Fruit fly (Drosophila melanogaster) whole organism, prepupa: Measurements from ENCODE around the gene CG31515.

Experiments used
- CG10669 ChIP-seq: fragments of 200-800 bp; sonication (Bioruptor generic); optimal IDR thresholded peaks from 3 replicates; lab custom pipeline; 2018; ENCODE audit warnings: missing biosample characterization, mild to moderate bottlenecking, missing genetic modification characterization, moderate library complexity
- CG11294 ChIP-seq: fragments of 200-800 bp; sonication (Bioruptor generic); IDR thresholded peaks from 2 replicates; pipeline ENCODE4 v1.3.6; 2022; ENCODE audit warnings: missing biosample characterization, missing genetic modification characterization
- CG11762 ChIP-seq: fragments of 200-800 bp; sonication (Bioruptor generic); optimal IDR thresholded peaks from 3 replicates; lab custom pipeline; 2016; ENCODE audit warnings: missing biosample characterization, missing genetic modification characterization; ENCODE audit not compliant: insufficient read depth
- CG11902 ChIP-seq: fragments of 200-800 bp; sonication (Bioruptor generic); optimal IDR thresholded peaks from 3 replicates; lab custom pipeline; 2016; ENCODE audit warnings: missing biosample characterization, missing genetic modification characterization
- CG15336 ChIP-seq: fragments of 200-800 bp; sonication (Bioruptor generic); IDR thresholded peaks from 2 replicates; pipeline ENCODE4 v1.3.6; 2022; ENCODE audit warnings: missing biosample characterization, missing genetic modification characterization
- CG1621 ChIP-seq: fragments of 200-800 bp; sonication (Bioruptor generic); optimal IDR thresholded peaks from 3 replicates; lab custom pipeline; 2018; ENCODE audit warnings: missing biosample characterization, mild to moderate bottlenecking, missing genetic modification characterization
- CG31627 ChIP-seq: fragments of 200-800 bp; sonication (Bioruptor generic); optimal IDR thresholded peaks from 3 replicates; lab custom pipeline; 2016; ENCODE audit warnings: missing biosample characterization, missing genetic modification characterization
- CG32006 ChIP-seq: fragments of 200-800 bp; sonication (Bioruptor generic); optimal IDR thresholded peaks from 3 replicates; lab custom pipeline; 2017; ENCODE audit warnings: missing biosample characterization, mild to moderate bottlenecking, missing genetic modification characterization
- CG34406 ChIP-seq: fragments of 200-800 bp; sonication (Bioruptor generic); optimal IDR thresholded peaks from 3 replicates; lab custom pipeline; 2016; ENCODE audit warnings: missing biosample characterization, missing genetic modification characterization
- CG3919 ChIP-seq: fragments of 200-800 bp; sonication (Bioruptor generic); optimal IDR thresholded peaks from 3 replicates; lab custom pipeline; 2016; ENCODE audit warnings: missing biosample characterization, missing genetic modification characterization
- CG4318 ChIP-seq: fragments of 200-800 bp; sonication (Bioruptor generic); optimal IDR thresholded peaks from 3 replicates; lab custom pipeline; 2017; ENCODE audit warnings: missing biosample characterization, mild to moderate bottlenecking, missing genetic modification characterization
- CG6163 ChIP-seq: fragments of 200-800 bp; sonication (Bioruptor generic); IDR thresholded peaks from 3 replicates; pipeline ENCODE4 v1.3.6; 2022; ENCODE audit warnings: missing biosample characterization, missing genetic modification characterization
- CG6276 ChIP-seq: fragments of 200-800 bp; sonication (Bioruptor generic); optimal IDR thresholded peaks from 2 replicates; lab custom pipeline; 2017; ENCODE audit warnings: missing biosample characterization, mild to moderate bottlenecking, missing genetic modification characterization
- CG6792 ChIP-seq: fragments of 200-800 bp; sonication (Bioruptor generic); optimal IDR thresholded peaks from 3 replicates; lab custom pipeline; 2016; ENCODE audit warnings: missing biosample characterization, missing genetic modification characterization
- CG6854 ChIP-seq: fragments of 200-800 bp; sonication (Bioruptor generic); optimal IDR thresholded peaks from 2 replicates; lab custom pipeline; 2017; ENCODE audit warnings: missing biosample characterization, mild to moderate bottlenecking, missing genetic modification characterization
- CG8119 ChIP-seq: fragments of 200-800 bp; sonication (Bioruptor generic); IDR thresholded peaks from 3 replicates; pipeline ENCODE4 v1.3.6; 2022; ENCODE audit warnings: missing biosample characterization, missing genetic modification characterization
- CG9139 ChIP-seq: fragments of 200-800 bp; sonication (Bioruptor generic); optimal IDR thresholded peaks from 3 replicates; lab custom pipeline; 2017; ENCODE audit warnings: missing biosample characterization, mild to moderate bottlenecking, missing genetic modification characterization
- Eip75B ChIP-seq: fragments of 200-800 bp; sonication (Bioruptor generic); optimal IDR thresholded peaks from 3 replicates; lab custom pipeline; 2016; ENCODE audit warnings: missing biosample characterization, missing genetic modification characterization
- Eip78C ChIP-seq: fragments of 200-800 bp; sonication (Bioruptor generic); peaks from one replicate; lab custom pipeline; 2016; ENCODE audit warnings: missing biosample characterization, missing genetic modification characterization
- Eip93F ChIP-seq: fragments of 200-800 bp; sonication (Bioruptor generic); optimal IDR thresholded peaks from 2 replicates; lab custom pipeline; 2016; ENCODE audit warnings: missing biosample characterization, mild to moderate bottlenecking, missing genetic modification characterization
- Ets96B ChIP-seq: fragments of 200-800 bp; optimal IDR thresholded peaks from 2 replicates; lab custom pipeline; 2019; ENCODE audit warnings: missing biosample characterization, mild to moderate bottlenecking, missing genetic modification characterization, moderate library complexity
- Gug ChIP-seq: fragments of 200-800 bp; sonication (Bioruptor generic); IDR thresholded peaks from 2 replicates; pipeline ENCODE4 v1.3.6; 2022; ENCODE audit warnings: missing biosample characterization, missing genetic modification characterization
- Hr39 ChIP-seq: fragments of 200-800 bp; sonication (Bioruptor generic); optimal IDR thresholded peaks from 2 replicates; lab custom pipeline; 2016; ENCODE audit warnings: missing biosample characterization, missing genetic modification characterization
- Hr4 ChIP-seq: fragments of 200-800 bp; sonication (Bioruptor generic); optimal IDR thresholded peaks from 3 replicates; lab custom pipeline; 2016; ENCODE audit warnings: missing biosample characterization, missing genetic modification characterization
- Met ChIP-seq: fragments of 200-800 bp; sonication (Bioruptor generic); optimal IDR thresholded peaks from 3 replicates; lab custom pipeline; 2016; ENCODE audit warnings: missing biosample characterization, missing genetic modification characterization
- OdsH ChIP-seq: fragments of 200-800 bp; sonication (Bioruptor generic); optimal IDR thresholded peaks from 3 replicates; lab custom pipeline; 2016; ENCODE audit warnings: missing biosample characterization, missing genetic modification characterization
- Smox ChIP-seq: fragments of 200-800 bp; sonication (Bioruptor generic); optimal IDR thresholded peaks from 3 replicates; lab custom pipeline; 2016; ENCODE audit warnings: missing biosample characterization, missing genetic modification characterization
- Sox102F ChIP-seq: fragments of 200-800 bp; sonication (Bioruptor generic); optimal IDR thresholded peaks from 2 replicates; lab custom pipeline; 2016; ENCODE audit warnings: missing biosample characterization, mild to moderate bottlenecking, missing genetic modification characterization
- Sox14 ChIP-seq: fragments of 200-800 bp; sonication (Bioruptor generic); optimal IDR thresholded peaks from 3 replicates; lab custom pipeline; 2016; ENCODE audit warnings: missing biosample characterization, missing genetic modification characterization
- Sox15 ChIP-seq: fragments of 200-800 bp; sonication (Bioruptor generic); optimal IDR thresholded peaks from 3 replicates; lab custom pipeline; 2016; ENCODE audit warnings: missing biosample characterization, missing genetic modification characterization
- achi ChIP-seq: fragments of 200-800 bp; sonication (Bioruptor generic); optimal IDR thresholded peaks from 3 replicates; lab custom pipeline; 2016; ENCODE audit warnings: missing biosample characterization, missing genetic modification characterization
- acj6 ChIP-seq: fragments of 200-800 bp; sonication (Bioruptor generic); optimal IDR thresholded peaks from 3 replicates; lab custom pipeline; 2016; ENCODE audit warnings: missing biosample characterization, missing genetic modification characterization
- cyc ChIP-seq: fragments of 200-800 bp; sonication (Bioruptor generic); optimal IDR thresholded peaks from 3 replicates; lab custom pipeline; 2016; ENCODE audit warnings: missing biosample characterization, missing genetic modification characterization
- dac ChIP-seq: fragments of 200-800 bp; sonication (Bioruptor generic); optimal IDR thresholded peaks from 2 replicates; lab custom pipeline; 2017; ENCODE audit warnings: missing biosample characterization, mild to moderate bottlenecking, missing genetic modification characterization
- eg ChIP-seq: fragments of 200-800 bp; sonication (Bioruptor generic); IDR thresholded peaks from 3 replicates; pipeline ENCODE4 v1.3.6; 2022; ENCODE audit warnings: missing biosample characterization, missing genetic modification characterization
- esn ChIP-seq: fragments of 200-800 bp; sonication (Bioruptor generic); optimal IDR thresholded peaks from 2 replicates; lab custom pipeline; 2016; ENCODE audit warnings: missing biosample characterization, mild to moderate bottlenecking, missing genetic modification characterization, moderate library complexity
- fd59A ChIP-seq: fragments of 200-800 bp; sonication (Bioruptor generic); optimal IDR thresholded peaks from 2 replicates; lab custom pipeline; 2017; ENCODE audit warnings: missing biosample characterization, mild to moderate bottlenecking, missing genetic modification characterization, missing genetic modification reagents
- fd85E ChIP-seq: fragments of 200-800 bp; sonication (Bioruptor generic); optimal IDR thresholded peaks from 3 replicates; lab custom pipeline; 2016; ENCODE audit warnings: missing biosample characterization, missing genetic modification characterization
- lz ChIP-seq: fragments of 200-800 bp; sonication (Bioruptor generic); optimal IDR thresholded peaks from 3 replicates; lab custom pipeline; 2016; ENCODE audit warnings: missing biosample characterization, missing genetic modification characterization
- net ChIP-seq: fragments of 200-800 bp; sonication (Bioruptor generic); optimal IDR thresholded peaks from 3 replicates; lab custom pipeline; 2016; ENCODE audit warnings: missing biosample characterization, missing genetic modification characterization
- pdm3 ChIP-seq: fragments of 200-800 bp; sonication (Bioruptor generic); optimal IDR thresholded peaks from 3 replicates; lab custom pipeline; 2016; ENCODE audit warnings: missing biosample characterization, missing genetic modification characterization
- salr ChIP-seq, 2 experiments: fragments of 200-800 bp; sonication (Bioruptor generic); optimal IDR thresholded peaks; 3 replicates each; lab custom pipeline; 2016 to 2018; ENCODE audit warnings: missing biosample characterization in 2 of 2, missing genetic modification characterization in 2 of 2, mild to moderate bottlenecking in 1 of 2
- ss ChIP-seq, 2 experiments: fragments of 200-800 bp; sonication (Bioruptor generic); optimal IDR thresholded peaks; 2 replicates in 1 of 2; 3 replicates in 1 of 2; lab custom pipeline; 2017 to 2018; ENCODE audit warnings: mild to moderate bottlenecking in 2 of 2, missing biosample characterization in 2 of 2, missing genetic modification characterization in 2 of 2, moderate library complexity in 1 of 2
- svp ChIP-seq: fragments of 200-800 bp; sonication (Bioruptor generic); peaks from one replicate; lab custom pipeline; 2016; ENCODE audit warnings: missing biosample characterization, missing genetic modification characterization
- topi ChIP-seq: fragments of 200-800 bp; sonication (Bioruptor generic); optimal IDR thresholded peaks from 3 replicates; lab custom pipeline; 2016; ENCODE audit warnings: missing biosample characterization, missing genetic modification characterization

The CG31515 gene

DNA sequence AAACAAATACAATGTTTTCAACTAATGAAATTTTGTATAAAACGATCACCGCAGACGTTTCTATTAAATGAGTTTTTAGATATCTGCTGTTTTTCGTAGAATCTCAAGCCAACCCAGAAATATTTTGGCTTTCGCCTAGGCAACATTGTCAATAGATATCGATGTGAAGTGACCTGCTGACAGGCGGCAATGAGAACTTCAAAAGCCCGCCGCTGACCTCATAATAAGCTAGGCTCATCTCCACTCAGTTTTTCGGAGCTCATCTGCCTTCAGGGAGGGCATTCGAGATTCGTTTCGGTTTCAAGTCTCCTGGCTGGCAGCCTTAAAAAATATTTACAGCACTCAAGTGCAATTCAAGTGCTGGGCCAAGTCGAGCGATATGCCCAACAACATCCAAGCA lies 36.4 kb upstream of the CG31515 start (continued):
- TF ChIP-seq ss (GFP tag; optimal IDR thresholded peaks at IDR 0.05; lab: Kevin White, UChicago) (no peak), CG10669 (GFP tag; lab: Kevin White, UChicago) (no peak), CG32006 (GFP tag; lab: Kevin White, UChicago) (no peak), Sox14 (peak; percentile 18), net (no peak), OdsH (peak; percentile 14), Eip93F (GFP tag; lab: Kevin White, UChicago) (no peak), Sox15 (GFP tag; lab: Kevin White, UChicago) (peak; percentile 32), lz (GFP tag; lab: Kevin White, UChicago) (peak; percentile 60), fd59A (no peak), achi (GFP tag; lab: Kevin White, UChicago) (peak; percentile 3), CG15336 (no peak), CG31627 (peak; percentile 58), CG11294 (GFP tag; lab: Robert Waterston, UW) (no peak), esn (GFP tag; lab: Kevin White, UChicago) (peak; percentile 69), Eip75B (GFP tag; lab: Kevin White, UChicago) (peak; percentile 32), CG6792 (peak; percentile 51), CG6276 (GFP tag; lab: Kevin White, UChicago) (no peak), acj6 (peak; percentile 35), CG6854 (GFP tag; lab: Kevin White, UChicago) (no peak), CG11902 (GFP tag; lab: Kevin White, UChicago) (peak; percentile 18), Hr4 (GFP tag; lab: Kevin White, UChicago) (no peak), Sox102F (peak; percentile 35), Hr39 (GFP tag; lab: Kevin White, UChicago) (peak; percentile 60), fd85E (GFP tag; lab: Kevin White, UChicago) (no peak)
- TF ChIP-seq, all 60 proteins: peak for 26

DNA sequence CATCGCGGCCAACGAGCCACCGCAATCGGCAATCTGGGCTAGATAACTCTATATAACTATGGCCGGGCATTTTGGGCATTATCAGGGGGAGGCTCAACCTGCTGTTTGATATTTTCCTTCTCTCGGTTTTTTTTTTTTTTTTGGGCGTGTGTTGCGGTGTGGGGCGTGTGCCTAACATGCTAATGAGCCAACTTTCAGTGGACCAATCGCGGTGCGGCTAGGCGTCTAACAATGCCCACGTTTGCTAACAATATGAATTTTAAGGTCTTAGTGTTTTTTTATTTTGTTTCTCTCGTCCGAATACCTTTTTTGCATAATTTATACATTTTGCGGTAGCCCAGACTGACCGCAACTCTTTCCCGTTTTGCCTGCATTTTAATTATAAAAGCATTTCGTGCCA lies 33.2 kb upstream of the CG31515 start:
- TF ChIP-seq dac (GFP tag; lab: Kevin White, UChicago) (no peak), CG6792 (no peak), svp (GFP tag; lab: Kevin White, UChicago) (no peak), Eip78C (GFP tag; lab: Kevin White, UChicago) (no peak), CG6854 (GFP tag; lab: Kevin White, UChicago) (no peak), Sox14 (no peak), CG1621 (no peak), Ets96B (tag; lab: Kevin White, UChicago) (no peak), CG15336 (no peak), CG32006 (GFP tag; lab: Kevin White, UChicago) (no peak), CG34406 (GFP tag; lab: Kevin White, UChicago) (no peak), CG4318 (no peak)
- TF ChIP-seq, all 60 proteins: peak for 0

DNA sequence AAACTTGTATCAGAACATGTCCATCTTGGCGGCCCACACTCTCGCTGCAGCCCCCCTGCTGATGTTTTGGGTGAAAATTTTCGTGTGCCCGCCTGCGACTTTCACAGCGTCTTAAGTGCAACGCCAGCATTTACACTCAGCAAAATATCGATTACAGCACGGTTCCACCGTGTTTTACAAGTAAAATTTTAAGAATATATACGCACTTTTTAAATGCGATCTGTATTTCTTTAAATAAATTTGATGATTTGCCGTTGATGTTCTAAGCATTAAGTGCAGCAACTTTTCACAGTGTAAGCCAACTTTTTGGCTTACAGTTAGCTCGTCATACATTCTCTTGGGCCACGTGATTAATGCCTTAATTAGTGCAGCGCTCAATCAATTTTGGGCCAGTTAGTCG lies 29.0 kb upstream of the CG31515 start:
- peak; percentile 50 for TF ChIP-seq Sox102F
- TF ChIP-seq CG4318: peak; percentile 37
- no peak for TF ChIP-seq CG1621
- TF ChIP-seq acj6: peak; percentile 20
- TF ChIP-seq eg (GFP tag; lab: Robert Waterston, UW): peak; percentile 65
- no peak for TF ChIP-seq Eip75B (GFP tag; lab: Kevin White, UChicago)
- TF ChIP-seq lz (GFP tag; lab: Kevin White, UChicago): no peak
- TF ChIP-seq CG11762: no peak
- peak; percentile 46 for TF ChIP-seq OdsH
- TF ChIP-seq salr (GFP tag; optimal IDR thresholded peaks at IDR 0.05; lab: Kevin White, UChicago): peak in 1 of 2 experiments; percentile 0
- peak; percentile 69 for TF ChIP-seq svp (GFP tag; lab: Kevin White, UChicago)
- no peak; the same call in 2 of the 3 replicates for TF ChIP-seq CG6163
- TF ChIP-seq fd85E (GFP tag; lab: Kevin White, UChicago): no peak
- peak; percentile 60; the same call in 2 of the 3 replicates for TF ChIP-seq CG8119 (GFP tag; lab: Robert Waterston, UW)
- no peak for TF ChIP-seq Ets96B (tag; lab: Kevin White, UChicago)
- TF ChIP-seq CG9139: no peak
- peak; percentile 61 for TF ChIP-seq Met (GFP tag; lab: Kevin White, UChicago)
- no peak for TF ChIP-seq Gug (GFP tag; lab: Robert Waterston, UW)
- no peak for TF ChIP-seq Sox15 (GFP tag; lab: Kevin White, UChicago)
- peak; percentile 46 for TF ChIP-seq cyc (GFP tag; lab: Kevin White, UChicago)
- peak; percentile 76 for TF ChIP-seq CG32006 (GFP tag; lab: Kevin White, UChicago)
- TF ChIP-seq dac (GFP tag; lab: Kevin White, UChicago): no peak
- peak; percentile 10 for TF ChIP-seq achi (GFP tag; lab: Kevin White, UChicago)
- TF ChIP-seq Eip78C (GFP tag; lab: Kevin White, UChicago): peak; percentile 68
- peak; percentile 36 for TF ChIP-seq esn (GFP tag; lab: Kevin White, UChicago)
- peak; percentile 26 for TF ChIP-seq CG6276 (GFP tag; lab: Kevin White, UChicago)
- TF ChIP-seq topi (GFP tag; lab: Kevin White, UChicago): peak; percentile 38
- TF ChIP-seq CG31627: peak; percentile 63
- TF ChIP-seq Hr4 (GFP tag; lab: Kevin White, UChicago): peak; percentile 66
- no peak for TF ChIP-seq CG34406 (GFP tag; lab: Kevin White, UChicago)
- peak; percentile 23 for TF ChIP-seq pdm3
- TF ChIP-seq CG15336: peak; percentile 30; the same call in 1 of the 2 replicates
- TF ChIP-seq Smox (GFP tag; lab: Kevin White, UChicago): peak; percentile 43
- TF ChIP-seq Hr39 (GFP tag; lab: Kevin White, UChicago): peak; percentile 63
- TF ChIP-seq CG3919: peak; percentile 30
- peak; percentile 12 for TF ChIP-seq Sox14
